Fruit fly (Drosophila melanogaster) whole organism, adult: ENCODE results near the gene CG31871.
A peak's percentile ranks its signal among the peaks of the same experiment; 100 is the strongest.

ENCODE experiments used
- CG14711 ChIP-seq: fragments of 200-800 bp; sonication (Bioruptor generic); optimal IDR thresholded peaks from 2 replicates; lab custom pipeline; 2018; ENCODE audit warnings: missing biosample characterization, mild to moderate bottlenecking, missing genetic modification characterization, moderate library complexity
- CG7045 ChIP-seq: fragments of 200-800 bp; sonication (Bioruptor generic); optimal IDR thresholded peaks from 2 replicates; lab custom pipeline; 2017; ENCODE audit warnings: missing biosample characterization, mild to moderate bottlenecking, missing genetic modification characterization
- Clk ChIP-seq: fragments of 200-800 bp; sonication (Bioruptor generic); optimal IDR thresholded peaks from 2 replicates; lab custom pipeline; 2017; ENCODE audit warnings: missing biosample characterization, missing genetic modification characterization
- Crg-1 ChIP-seq: fragments of 200-800 bp; sonication (Bioruptor generic); optimal IDR thresholded peaks from 2 replicates; lab custom pipeline; 2016; ENCODE audit warnings: missing biosample characterization, missing genetic modification characterization
- cnc ChIP-seq, 2 experiments: fragments of >200 bp; optimal IDR thresholded peaks; 2 replicates each; lab custom pipeline; 2017
- kay ChIP-seq: fragments of 200-800 bp; sonication (Bioruptor generic); peaks from one replicate; lab custom pipeline; 2016; ENCODE audit warnings: missing biosample characterization, missing genetic modification characterization, borderline replicate concordance
- ovo ChIP-seq: fragments of 200-800 bp; sonication (Bioruptor generic); optimal IDR thresholded peaks from 2 replicates; lab custom pipeline; 2016; ENCODE audit warnings: missing biosample characterization, missing genetic modification characterization

dm6 chr2L:10703281-10703680, 41.4 kb downstream of the CG31871 start, which contains the start of gene CG6415:
- TF ChIP-seq ovo (GFP tag; lab: Kevin White, UChicago) (no peak), cnc (optimal IDR thresholded peaks at IDR 0.05; lab: Kevin White, UChicago) (no peak), CG7045 (GFP tag; lab: Kevin White, UChicago) (peak; percentile 78), CG14711 (tag; lab: Kevin White, UChicago) (peak; percentile 75), Crg-1 (peak; percentile 10), Clk (peak; percentile 57), kay (GFP tag; lab: Kevin White, UChicago) (no peak)
